Worm (Caenorhabditis elegans) whole organism, mixed stage, embryonic: ENCODE measurements around the gene T28F3.5.

ENCODE experiments used
- blmp-1 ChIP-seq: fragments of 150-350 bp; optimal IDR thresholded peaks from 2 replicates; lab custom pipeline; 2014; ENCODE audit warnings: missing biosample characterization, missing genetic modification characterization
- elt-3 ChIP-seq: fragments of 150-350 bp; optimal IDR thresholded peaks from 2 replicates; lab custom pipeline; 2014; ENCODE audit warnings: missing biosample characterization, missing genetic modification characterization
- lsy-2 ChIP-seq: fragments of 150-350 bp; optimal IDR thresholded peaks from 2 replicates; lab custom pipeline; 2014; ENCODE audit warnings: missing biosample characterization, missing genetic modification characterization
- mls-2 ChIP-seq: sonication (generic microtip); optimal IDR thresholded peaks from 2 replicates; lab custom pipeline; 2016; ENCODE audit warnings: mild to moderate bottlenecking, missing genetic modification characterization, moderate library complexity, missing compliant biosample characterization
- nhr-237 ChIP-seq: fragments of 150-350 bp; optimal IDR thresholded peaks from 2 replicates; lab custom pipeline; 2014; ENCODE audit warnings: missing biosample characterization, missing genetic modification characterization
- nhr-28 ChIP-seq: fragments of 150-350 bp; optimal IDR thresholded peaks from 2 replicates; lab custom pipeline; 2014; ENCODE audit warnings: missing biosample characterization, missing genetic modification characterization
- nhr-76 ChIP-seq: sonication (generic microtip); optimal IDR thresholded peaks from 2 replicates; lab custom pipeline; 2017; ENCODE audit warnings: missing biosample characterization, missing genetic modification characterization
- unc-62 ChIP-seq: fragments of 150-350 bp; optimal IDR thresholded peaks from 2 replicates; lab custom pipeline; 2014; ENCODE audit warnings: missing biosample characterization, missing genetic modification reagents, missing genetic modification characterization

DNA sequence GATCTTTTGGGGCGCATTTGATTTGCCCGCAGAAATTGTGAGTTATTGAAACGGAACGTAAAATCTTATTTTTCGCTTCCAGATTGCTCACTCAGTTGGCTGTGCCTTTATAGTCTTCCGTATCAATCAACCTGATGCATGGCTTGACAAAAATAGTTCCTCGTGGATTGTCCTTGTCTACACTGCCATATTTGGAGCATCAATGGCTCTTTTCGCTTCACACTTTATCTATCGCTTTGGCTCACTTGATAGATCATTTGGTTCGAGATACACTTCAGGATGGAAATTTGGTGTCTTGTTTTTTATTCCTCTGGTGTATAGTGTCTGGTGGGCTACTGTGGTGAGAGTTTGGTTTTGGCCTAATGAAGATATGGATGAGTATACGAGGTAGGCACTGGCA lies 28.9 kb upstream of the T28F3.5 start:
- TF ChIP-seq blmp-1 (tag; lab: Kevin White, UChicago) (no peak), lsy-2 (tag; lab: Kevin White, UChicago) (no peak), unc-62 (GFP tag; lab: Kevin White, UChicago) (no peak), nhr-76 (tag; lab: Kevin White, UChicago) (no peak), nhr-28 (tag; lab: Kevin White, UChicago) (no peak), elt-3 (tag; lab: Kevin White, UChicago) (no peak), mls-2 (tag; lab: Kevin White, UChicago) (no peak), nhr-237 (tag; lab: Kevin White, UChicago) (no peak)
